Fruit fly (Drosophila melanogaster): Measurements from ENCODE around the gene form3.

- no peak for TF ChIP-seq psq (GFP tag; optimal IDR thresholded peaks at IDR 0.05)
- no peak for TF ChIP-seq pan (optimal IDR thresholded peaks at IDR 0.05)
- no peak for TF ChIP-seq h (GFP tag; optimal IDR thresholded peaks at IDR 0.05)
- TF ChIP-seq usp (GFP tag; optimal IDR thresholded peaks at IDR 0.05), result no peak
Measured at dm6 chr3L:7082168-7082567, 12.4 kb upstream of the form3 start.

Data from whole organism, wandering third instar larva.